Fruit fly (Drosophila melanogaster): ENCODE measurements around the gene Mst89B.

Gene Mst89B

dm6 chr3R:16266712-16267111 lies at the start of gene Mst89B:
Mst89B (plus strand) TSS chr3R:16267012.
- TF ChIP-seq noc (tag; optimal IDR thresholded peaks at IDR 0.05): no peak

- TF ChIP-seq noc (tag; optimal IDR thresholded peaks at IDR 0.05): no peak
Measured at dm6 chr3R:16217368-16217767, 49.4 kb upstream of the Mst89B start.

dm6 chr3R:16218251-16219030 lies 48.4 kb upstream of the Mst89B start:
- no peak for TF ChIP-seq noc (tag; optimal IDR thresholded peaks at IDR 0.05)

- no peak for TF ChIP-seq noc (tag; optimal IDR thresholded peaks at IDR 0.05)
Measured at dm6 chr3R:16220050-16220670, 46.7 kb upstream of the Mst89B start.

dm6 chr3R:16220854-16221253 lies 46.0 kb upstream of the Mst89B start:
- no peak for TF ChIP-seq noc (tag; optimal IDR thresholded peaks at IDR 0.05)

dm6 chr3R:16221359-16222299 lies 45.2 kb upstream of the Mst89B start:
- TF ChIP-seq noc (tag; optimal IDR thresholded peaks at IDR 0.05): peak; percentile 64

- peak; percentile 84 for TF ChIP-seq noc (tag; optimal IDR thresholded peaks at IDR 0.05)
Measured at dm6 chr3R:16222300-16222903, 44.4 kb upstream of the Mst89B start.

- TF ChIP-seq noc (tag; optimal IDR thresholded peaks at IDR 0.05): no peak
Measured at dm6 chr3R:16223252-16224037, 43.4 kb upstream of the Mst89B start.

- TF ChIP-seq noc (tag; optimal IDR thresholded peaks at IDR 0.05): peak; percentile 95
Measured at dm6 chr3R:16224415-16225165, 42.2 kb upstream of the Mst89B start.

- no peak for TF ChIP-seq noc (tag; optimal IDR thresholded peaks at IDR 0.05)
Measured at dm6 chr3R:16225351-16225750, 41.5 kb upstream of the Mst89B start, which contains the start of gene tara. tara (plus strand) TSS chr3R:16225651.

- TF ChIP-seq noc (tag; optimal IDR thresholded peaks at IDR 0.05): no peak
Measured at dm6 chr3R:16225760-16226159, 41.1 kb upstream of the Mst89B start.

- no peak for TF ChIP-seq noc (tag; optimal IDR thresholded peaks at IDR 0.05)
Measured at dm6 chr3R:16227074-16227473, 39.7 kb upstream of the Mst89B start.

dm6 chr3R:16228719-16229704 lies 37.8 kb upstream of the Mst89B start:
- no peak for TF ChIP-seq noc (tag; optimal IDR thresholded peaks at IDR 0.05)
